Worm (Caenorhabditis elegans) whole organism, mixed stage, embryonic: ENCODE measurements around the gene T20B5.2.
A peak's percentile ranks its signal among the peaks of the same experiment; 100 is the strongest.

Source experiments
- bed-3 ChIP-seq: fragments of 200-800 bp; sonication (Bioruptor generic); optimal IDR thresholded peaks from 3 replicates; lab custom pipeline; 2018; ENCODE audit warnings: mild to moderate bottlenecking, missing genetic modification characterization, moderate library complexity, missing compliant biosample characterization
- blmp-1 ChIP-seq: fragments of 150-350 bp; optimal IDR thresholded peaks from 2 replicates; lab custom pipeline; 2014; ENCODE audit warnings: missing biosample characterization, missing genetic modification characterization
- ceh-39 ChIP-seq: fragments of 150-350 bp; optimal IDR thresholded peaks from 2 replicates; lab custom pipeline; 2014; ENCODE audit warnings: missing biosample characterization, missing genetic modification characterization
- ceh-43 ChIP-seq: fragments of 200-800 bp; sonication (Bioruptor generic); optimal IDR thresholded peaks from 2 replicates; lab custom pipeline; 2018; ENCODE audit warnings: mild to moderate bottlenecking, missing genetic modification characterization, moderate library complexity, missing compliant biosample characterization
- ceh-83 ChIP-seq: fragments of 200-800 bp; sonication (Bioruptor generic); optimal IDR thresholded peaks from 2 replicates; lab custom pipeline; 2018; ENCODE audit warnings: mild to moderate bottlenecking, missing genetic modification characterization, missing compliant biosample characterization
- ces-1 ChIP-seq: fragments of 150-350 bp; optimal IDR thresholded peaks from 2 replicates; lab custom pipeline; 2014; ENCODE audit warnings: missing biosample characterization, missing genetic modification reagents, missing genetic modification characterization
- cnd-1 ChIP-seq: fragments of 200-800 bp; sonication (Bioruptor generic); optimal IDR thresholded peaks from 2 replicates; lab custom pipeline; 2018; ENCODE audit warnings: mild to moderate bottlenecking, missing genetic modification characterization, missing compliant biosample characterization
- elt-1 ChIP-seq: sonication (generic microtip); optimal IDR thresholded peaks from 2 replicates; lab custom pipeline; 2017; ENCODE audit warnings: missing genetic modification characterization, mild to moderate bottlenecking, missing compliant biosample characterization, antibody characterized with exemption, moderate library complexity, borderline replicate concordance; ENCODE audit not compliant: insufficient read depth
- elt-3 ChIP-seq: fragments of 150-350 bp; optimal IDR thresholded peaks from 2 replicates; lab custom pipeline; 2014; ENCODE audit warnings: missing biosample characterization, missing genetic modification characterization
- ham-2 ChIP-seq: fragments of 200-800 bp; sonication (Bioruptor generic); optimal IDR thresholded peaks from 2 replicates; lab custom pipeline; 2018; ENCODE audit warnings: mild to moderate bottlenecking, missing genetic modification characterization, missing compliant biosample characterization
- hlh-1 ChIP-seq: fragments of 150-350 bp; optimal IDR thresholded peaks from 2 replicates; lab custom pipeline; 2014; ENCODE audit warnings: missing biosample characterization, missing genetic modification reagents, missing genetic modification characterization
- lin-13 ChIP-seq: fragments of 150-350 bp; optimal IDR thresholded peaks from 2 replicates; lab custom pipeline; 2014; ENCODE audit warnings: missing biosample characterization, missing genetic modification characterization
- lin-32 ChIP-seq: fragments of 200-800 bp; sonication (Bioruptor generic); optimal IDR thresholded peaks from 2 replicates; lab custom pipeline; 2018; ENCODE audit warnings: mild to moderate bottlenecking, missing genetic modification characterization, missing compliant biosample characterization
- lsy-2 ChIP-seq: fragments of 150-350 bp; optimal IDR thresholded peaks from 2 replicates; lab custom pipeline; 2014; ENCODE audit warnings: missing biosample characterization, missing genetic modification characterization
- mab-5 ChIP-seq: fragments of 150-350 bp; optimal IDR thresholded peaks from 2 replicates; lab custom pipeline; 2014; ENCODE audit warnings: missing biosample characterization, missing genetic modification characterization
- mep-1 ChIP-seq: fragments of 150-350 bp; optimal IDR thresholded peaks from 2 replicates; lab custom pipeline; 2017; ENCODE audit warnings: missing biosample characterization, missing genetic modification reagents, missing genetic modification characterization, inconsistent platforms
- mls-2 ChIP-seq: sonication (generic microtip); optimal IDR thresholded peaks from 2 replicates; lab custom pipeline; 2016; ENCODE audit warnings: mild to moderate bottlenecking, missing genetic modification characterization, moderate library complexity, missing compliant biosample characterization
- nhr-12 ChIP-seq: fragments of 150-350 bp; optimal IDR thresholded peaks from 2 replicates; lab custom pipeline; 2014; ENCODE audit warnings: missing biosample characterization, missing genetic modification characterization
- nhr-2 ChIP-seq: fragments of 150-350 bp; optimal IDR thresholded peaks from 2 replicates; lab custom pipeline; 2014; ENCODE audit warnings: missing biosample characterization, missing genetic modification characterization
- nhr-237 ChIP-seq: fragments of 150-350 bp; optimal IDR thresholded peaks from 2 replicates; lab custom pipeline; 2014; ENCODE audit warnings: missing biosample characterization, missing genetic modification characterization
- nhr-28 ChIP-seq: fragments of 150-350 bp; optimal IDR thresholded peaks from 2 replicates; lab custom pipeline; 2014; ENCODE audit warnings: missing biosample characterization, missing genetic modification characterization
- nhr-76 ChIP-seq: sonication (generic microtip); optimal IDR thresholded peaks from 2 replicates; lab custom pipeline; 2017; ENCODE audit warnings: missing biosample characterization, missing genetic modification characterization
- pha-4 ChIP-seq: fragments of 150-350 bp; optimal IDR thresholded peaks from 2 replicates; lab custom pipeline; 2018; ENCODE audit warnings: missing biosample characterization, missing genetic modification reagents, missing genetic modification characterization
- sem-2 ChIP-seq: fragments of 200-800 bp; sonication (Bioruptor generic); optimal IDR thresholded peaks from 2 replicates; lab custom pipeline; 2018; ENCODE audit warnings: mild to moderate bottlenecking, missing genetic modification characterization, missing compliant biosample characterization
- snpc-4 ChIP-seq: fragments of 150-350 bp; optimal IDR thresholded peaks from 2 replicates; lab custom pipeline; 2014; ENCODE audit warnings: missing biosample characterization, missing genetic modification characterization
- sptf-1 ChIP-seq: sonication (generic microtip); optimal IDR thresholded peaks from 2 replicates; lab custom pipeline; 2017; ENCODE audit warnings: mild to moderate bottlenecking, missing genetic modification characterization, moderate library complexity, missing compliant biosample characterization
- tbx-8 ChIP-seq: fragments of 200-800 bp; sonication (Bioruptor generic); optimal IDR thresholded peaks from 2 replicates; lab custom pipeline; 2018; ENCODE audit warnings: mild to moderate bottlenecking, missing genetic modification characterization, moderate library complexity, missing compliant biosample characterization
- unc-120 ChIP-seq: sonication (generic microtip); optimal IDR thresholded peaks from 2 replicates; lab custom pipeline; 2017; ENCODE audit warnings: missing genetic modification characterization, missing compliant biosample characterization; ENCODE audit not compliant: poor library complexity, severe bottlenecking
- unc-39 ChIP-seq: fragments of 150-350 bp; optimal IDR thresholded peaks from 2 replicates; lab custom pipeline; 2014; ENCODE audit warnings: missing biosample characterization, missing genetic modification characterization
- unc-62 ChIP-seq: fragments of 150-350 bp; optimal IDR thresholded peaks from 2 replicates; lab custom pipeline; 2014; ENCODE audit warnings: missing biosample characterization, missing genetic modification reagents, missing genetic modification characterization
- zip-8 ChIP-seq: fragments of 150-350 bp; optimal IDR thresholded peaks from 2 replicates; lab custom pipeline; 2014; ENCODE audit warnings: missing biosample characterization, missing genetic modification characterization
- ztf-11 ChIP-seq: fragments of 150-350 bp; optimal IDR thresholded peaks from 2 replicates; lab custom pipeline; 2014; ENCODE audit warnings: missing biosample characterization, missing genetic modification characterization

The T20B5.2 gene

DNA sequence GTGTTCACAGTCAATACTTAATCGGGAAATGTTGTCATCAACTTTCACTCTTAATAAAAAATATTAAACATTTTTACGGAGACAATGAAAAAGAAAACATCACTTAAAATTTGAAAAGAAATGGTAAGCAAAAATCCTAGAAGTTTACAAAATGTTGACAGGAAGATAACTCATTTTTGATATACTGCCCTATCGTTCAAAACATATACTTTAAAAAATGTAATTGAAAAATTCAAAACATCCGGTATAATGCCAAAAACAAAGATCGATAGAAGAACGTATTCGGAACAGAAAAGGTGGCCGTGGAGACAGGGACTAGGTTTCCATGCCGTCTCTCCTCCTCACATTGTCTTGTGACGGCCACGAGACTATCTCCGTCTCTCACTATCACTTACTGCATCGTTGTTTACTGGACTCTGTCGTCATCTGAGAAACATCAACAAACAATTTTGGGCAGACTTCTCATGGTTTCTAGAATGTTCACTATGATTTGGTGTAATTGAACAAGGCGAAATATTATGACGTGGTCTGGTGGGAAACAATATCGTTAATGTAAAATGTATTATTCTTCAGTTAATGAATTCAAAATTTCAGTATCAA lies 16.5 kb downstream of the T20B5.2 start, which contains the start of gene oga-1:
TSS of gene oga-1 (minus strand) at position 51 of the 600 bp plus-strand sequence.
- peak; percentile 83 for TF ChIP-seq pha-4 (tag; lab: Kevin White, UChicago)
- no peak for TF ChIP-seq mls-2 (tag; lab: Kevin White, UChicago)
- TF ChIP-seq sptf-1 (tag; lab: Kevin White, UChicago): no peak
- TF ChIP-seq nhr-28 (tag; lab: Kevin White, UChicago): no peak
- peak; percentile 24 for TF ChIP-seq mep-1
- TF ChIP-seq ces-1 (GFP tag; lab: Kevin White, UChicago): peak; percentile 20
- TF ChIP-seq lin-13 (tag; lab: Kevin White, UChicago): peak; percentile 21
- TF ChIP-seq unc-62 (GFP tag; lab: Kevin White, UChicago): peak; percentile 40
- no peak for TF ChIP-seq bed-3 (GFP tag; lab: Kevin White, UChicago)
- TF ChIP-seq lsy-2 (tag; lab: Kevin White, UChicago): no peak

- TF ChIP-seq tbx-8 (no peak), ceh-39 (tag; lab: Kevin White, UChicago) (no peak), elt-1 (tag; lab: Kevin White, UChicago) (no peak), lin-32 (GFP tag; lab: Kevin White, UChicago) (no peak), lin-13 (tag; lab: Kevin White, UChicago) (no peak), mab-5 (tag; lab: Kevin White, UChicago) (no peak), ceh-83 (GFP tag; lab: Kevin White, UChicago) (no peak), nhr-12 (no peak), nhr-76 (no peak), ham-2 (GFP tag; lab: Kevin White, UChicago) (no peak), bed-3 (GFP tag; lab: Kevin White, UChicago) (no peak), unc-39 (tag; lab: Kevin White, UChicago) (no peak), sem-2 (GFP tag; lab: Kevin White, UChicago) (no peak), blmp-1 (tag; lab: Kevin White, UChicago) (no peak), zip-8 (tag; lab: Kevin White, UChicago) (no peak), snpc-4 (tag; lab: Kevin White, UChicago) (no peak), mep-1 (no peak), nhr-2 (no peak)
Measured at ce11 chrX:9349844-9350556, 19.0 kb downstream of the T20B5.2 start, which contains the start of gene flp-20. TSS of gene flp-20 (minus strand) at chrX:9349894.

- TF ChIP-seq sptf-1 (tag; lab: Kevin White, UChicago) (no peak), ces-1 (GFP tag; lab: Kevin White, UChicago) (peak; percentile 73)
Measured at ce11 chrX:9361136-9361535, 30.2 kb downstream of the T20B5.2 start.

ce11 chrX:9364082-9364481 lies 33.1 kb downstream of the T20B5.2 start:
- no peak for TF ChIP-seq bed-3 (GFP tag; lab: Kevin White, UChicago)

DNA sequence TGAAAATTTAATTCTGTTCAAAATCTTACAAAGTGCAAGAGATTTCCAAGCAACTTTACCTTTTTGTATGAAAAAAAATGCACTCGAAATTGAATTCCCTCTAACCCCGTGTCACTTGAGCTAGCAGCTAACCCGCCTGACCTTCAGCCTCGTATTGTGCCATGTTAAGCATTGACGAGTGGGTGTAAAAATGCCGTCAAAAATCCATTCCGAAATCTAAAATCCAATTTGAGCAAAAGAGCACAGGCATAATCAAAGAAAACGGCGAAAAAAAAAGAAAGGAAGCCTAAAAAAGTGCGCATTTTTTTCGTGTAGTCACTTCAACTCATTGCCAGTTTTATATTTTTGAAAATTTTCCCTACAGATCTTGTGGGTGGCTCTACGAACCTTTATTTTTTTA lies 33.5 kb downstream of the T20B5.2 start, which contains the start of gene pkc-2:
TSS of gene pkc-2 (plus strand) at position 318 of the 400 bp plus-strand sequence.
- TF ChIP-seq ceh-39 (tag; lab: Kevin White, UChicago) (no peak), ces-1 (GFP tag; lab: Kevin White, UChicago) (peak; percentile 10)
- TF ChIP-seq, all 35 proteins: peak for 1

- TF ChIP-seq pha-4 (tag; lab: Kevin White, UChicago) (no peak), elt-3 (no peak), blmp-1 (tag; lab: Kevin White, UChicago) (no peak), elt-1 (tag; lab: Kevin White, UChicago) (no peak), mls-2 (tag; lab: Kevin White, UChicago) (no peak), zip-8 (tag; lab: Kevin White, UChicago) (no peak), unc-39 (tag; lab: Kevin White, UChicago) (no peak), unc-120 (tag; lab: Kevin White, UChicago) (no peak), hlh-1 (tag; lab: Kevin White, UChicago) (no peak), ces-1 (GFP tag; lab: Kevin White, UChicago) (no peak), unc-62 (GFP tag; lab: Kevin White, UChicago) (no peak), mab-5 (tag; lab: Kevin White, UChicago) (no peak), tbx-8 (no peak), ceh-43 (no peak), ceh-39 (tag; lab: Kevin White, UChicago) (no peak), ztf-11 (no peak), mep-1 (no peak), nhr-237 (tag; lab: Kevin White, UChicago) (no peak), cnd-1 (tag; lab: Kevin White, UChicago) (no peak)
Measured at ce11 chrX:9369927-9370326, 39.0 kb downstream of the T20B5.2 start.
